Fruit fly (Drosophila melanogaster): ENCODE results near the gene CG15564.

Gene CG15564

dm6 chr3R:31222890-31223569 lies 12.1 kb downstream of the CG15564 start (continued):
- TF ChIP-seq CG31365 (tag; optimal IDR thresholded peaks at IDR 0.05) (no peak), CG3065 (GFP tag; optimal IDR thresholded peaks at IDR 0.05) (no peak), Tbp (GFP tag; optimal IDR thresholded peaks at IDR 0.05) (no peak), ap (GFP tag; IDR thresholded peaks at IDR 0.05) (no peak), jing (GFP tag; optimal IDR thresholded peaks at IDR 0.05) (no peak), zfh1 (GFP tag; IDR thresholded peaks at IDR 0.05) (no peak), al (GFP tag; IDR thresholded peaks at IDR 0.05) (no peak), CG1529 (GFP tag; optimal IDR thresholded peaks at IDR 0.05) (no peak), CG12071 (GFP tag; optimal IDR thresholded peaks at IDR 0.05) (no peak), CG13624 (GFP tag; optimal IDR thresholded peaks at IDR 0.05) (no peak), BtbVII (GFP tag; optimal IDR thresholded peaks at IDR 0.05) (no peak), CG16779 (GFP tag; IDR thresholded peaks at IDR 0.05) (peak; percentile 9; the same call in 1 of the 2 replicates), lola (GFP tag; optimal IDR thresholded peaks at IDR 0.05) (no peak), nerfin-2 (GFP tag; IDR thresholded peaks at IDR 0.05; ENCODE audit: partially characterized antibody) (no peak), amos (GFP tag; IDR thresholded peaks at IDR 0.05; ENCODE audit: partially characterized antibody) (peak; percentile 21; the same call in 1 of the 2 replicates), ato (GFP tag; IDR thresholded peaks at IDR 0.05; ENCODE audit: partially characterized antibody) (no peak), caup (GFP tag; optimal IDR thresholded peaks at IDR 0.05; ENCODE audit: severe bottlenecking) (no peak), CG4854 (GFP tag; optimal IDR thresholded peaks at IDR 0.05) (no peak), CG12659 (GFP tag; optimal IDR thresholded peaks at IDR 0.05) (no peak), Eip74EF (GFP tag; optimal IDR thresholded peaks at IDR 0.05) (no peak), Doc2 (GFP tag; IDR thresholded peaks at IDR 0.05) (no peak), insv (GFP tag; optimal IDR thresholded peaks at IDR 0.05) (no peak), CG13894 (tag; optimal IDR thresholded peaks at IDR 0.05) (peak; percentile 93), tin (GFP tag; optimal IDR thresholded peaks at IDR 0.05) (no peak), ttk (GFP tag; IDR thresholded peaks at IDR 0.05) (no peak), Ssrp (tag; optimal IDR thresholded peaks at IDR 0.05) (no peak), jumu (GFP tag; optimal IDR thresholded peaks at IDR 0.05) (no peak), tll (GFP tag; optimal IDR thresholded peaks at IDR 0.05) (no peak), ERR (GFP tag; optimal IDR thresholded peaks at IDR 0.05) (no peak), her (GFP tag; optimal IDR thresholded peaks at IDR 0.05) (no peak), sd (tag; optimal IDR thresholded peaks at IDR 0.05) (no peak), CG7839 (tag; optimal IDR thresholded peaks at IDR 0.05) (no peak), grn (GFP tag; optimal IDR thresholded peaks at IDR 0.05) (no peak), bowl (GFP tag; IDR thresholded peaks at IDR 0.05) (no peak), z (GFP tag; IDR thresholded peaks at IDR 0.05) (no peak), ATbp (GFP tag; optimal IDR thresholded peaks at IDR 0.05) (no peak), CG15479 (GFP tag; optimal IDR thresholded peaks at IDR 0.05) (peak; percentile 77), CG34422 (GFP tag; IDR thresholded peaks at IDR 0.05) (no peak), CG3995 (GFP tag; optimal IDR thresholded peaks at IDR 0.05) (no peak), Sox102F (GFP tag; optimal IDR thresholded peaks at IDR 0.05) (no peak), pita (GFP tag; optimal IDR thresholded peaks at IDR 0.05) (no peak), vvl (GFP tag; IDR thresholded peaks at IDR 0.05) (no peak), CG2678 (tag; optimal IDR thresholded peaks at IDR 0.05) (no peak), crol (GFP tag; IDR thresholded peaks at IDR 0.05) (no peak; the same call in 1 of the 2 replicates), CG6813 (GFP tag; optimal IDR thresholded peaks at IDR 0.05) (no peak), zen (tag; optimal IDR thresholded peaks at IDR 0.05) (peak; percentile 62), so (GFP tag; IDR thresholded peaks at IDR 0.05) (no peak), Scr (GFP tag; IDR thresholded peaks at IDR 0.05; ENCODE audit: partially characterized antibody) (no peak), Dref (GFP tag; IDR thresholded peaks at IDR 0.05) (no peak)

Measured in whole organism, embryonic.